Worm (Caenorhabditis elegans): Measurements from ENCODE around the gene hse-5.

DNA sequence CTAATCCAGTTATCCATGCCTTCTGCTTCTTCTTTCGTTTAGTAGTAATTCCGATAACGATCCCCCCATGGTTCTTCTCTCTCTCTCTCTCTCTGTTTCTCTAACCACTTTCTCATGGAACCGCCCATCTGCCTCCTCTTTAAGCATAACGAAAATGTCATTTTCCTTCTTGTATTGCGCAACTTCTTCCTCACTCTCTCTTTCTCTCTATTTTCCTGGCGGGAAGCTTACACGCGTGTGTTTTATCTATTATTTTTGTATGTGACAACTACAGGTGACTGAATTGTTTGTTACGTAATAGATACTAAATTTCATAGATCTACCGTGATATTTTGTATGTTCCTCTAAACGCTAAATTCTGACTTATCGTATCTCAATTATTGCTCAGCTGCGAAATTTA is 45.3 kb downstream of the hse-5 start:
- TF ChIP-seq unc-62 (GFP tag; optimal IDR thresholded peaks at IDR 0.05) (no peak), pqm-1 (tag; optimal IDR thresholded peaks at IDR 0.05) (no peak), tbx-2 (tag; optimal IDR thresholded peaks at IDR 0.05) (no peak), nhr-28 (tag; optimal IDR thresholded peaks at IDR 0.05) (no peak), lin-13 (GFP tag; optimal IDR thresholded peaks at IDR 0.05) (no peak), ceh-8 (GFP tag; optimal IDR thresholded peaks at IDR 0.05) (no peak), ztf-4 (tag; optimal IDR thresholded peaks at IDR 0.05) (no peak)
